Fruit fly (Drosophila melanogaster): Measurements from ENCODE around the gene Hsp110.

DNA sequence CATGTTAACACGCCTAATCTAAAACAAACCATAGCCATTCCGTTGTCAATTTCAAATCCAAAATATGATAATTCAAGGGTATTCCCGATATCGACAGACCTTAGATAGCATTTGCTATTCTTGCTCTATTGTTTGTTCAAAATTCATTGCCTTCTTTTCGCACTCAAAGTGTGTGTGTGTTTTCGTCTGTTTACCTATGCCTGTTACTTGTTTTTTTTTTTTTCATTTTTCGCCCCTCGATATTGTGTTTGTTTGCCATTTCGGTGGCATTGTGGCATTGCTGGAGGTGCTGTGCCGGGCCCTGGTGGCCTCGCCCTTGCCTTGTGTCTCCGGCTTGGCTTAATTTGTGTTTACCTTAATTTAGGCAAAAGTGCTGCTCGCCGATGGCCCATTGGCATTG lies 20.0 kb downstream of the Hsp110 start:
- TF ChIP-seq Hr78 (GFP tag; optimal IDR thresholded peaks at IDR 0.05) (no peak), usp (GFP tag; optimal IDR thresholded peaks at IDR 0.05) (no peak), foxo (GFP tag; optimal IDR thresholded peaks at IDR 0.05) (no peak), Dfd (GFP tag; optimal IDR thresholded peaks at IDR 0.05) (no peak)

All from whole organism, wandering third instar larva.